Fruit fly (Drosophila melanogaster) whole organism, embryonic: ENCODE measurements around the gene Vm26Ac.

Experiments used
- Abd-B ChIP-seq: fragments of 200-800 bp; sonication (Bioruptor generic); optimal IDR thresholded peaks from 2 replicates; lab custom pipeline; 2018; ENCODE audit warnings: missing biosample characterization, mild to moderate bottlenecking, missing genetic modification characterization, moderate library complexity
- CG11398 ChIP-seq: fragments of 200-800 bp; sonication (Bioruptor generic); optimal IDR thresholded peaks from 2 replicates; lab custom pipeline; 2016; ENCODE audit warnings: missing biosample characterization, missing genetic modification characterization
- CG11560 ChIP-seq: fragments of 200-800 bp; sonication (Bioruptor generic); IDR thresholded peaks from 3 replicates; pipeline ENCODE4 v1.3.6; 2022; ENCODE audit warnings: missing biosample characterization, missing genetic modification characterization
- CG15011 ChIP-seq: fragments of 200-800 bp; sonication (Bioruptor generic); optimal IDR thresholded peaks from 3 replicates; lab custom pipeline; 2018; ENCODE audit warnings: missing biosample characterization, mild to moderate bottlenecking, missing genetic modification characterization
- CG15073 ChIP-seq: fragments of 200-800 bp; sonication (Bioruptor generic); optimal IDR thresholded peaks from 2 replicates; lab custom pipeline; 2016; ENCODE audit warnings: missing biosample characterization, missing genetic modification characterization
- CG1603 ChIP-seq: fragments of 200-800 bp; sonication (Bioruptor generic); optimal IDR thresholded peaks from 2 replicates; lab custom pipeline; 2019; ENCODE audit warnings: missing biosample characterization, mild to moderate bottlenecking, missing genetic modification characterization, moderate library complexity
- CG16813 ChIP-seq: fragments of 200-800 bp; sonication (Bioruptor generic); IDR thresholded peaks from 3 replicates; pipeline ENCODE4 v1.3.6; 2022; ENCODE audit warnings: missing biosample characterization, missing genetic modification characterization; ENCODE audit not compliant: partially characterized antibody
- CG2678 ChIP-seq: fragments of 200-800 bp; sonication (Bioruptor generic); optimal IDR thresholded peaks from 3 replicates; lab custom pipeline; 2019; ENCODE audit warnings: missing biosample characterization, mild to moderate bottlenecking, missing genetic modification characterization, moderate library complexity
- CG2889 ChIP-seq: fragments of 200-800 bp; sonication (Bioruptor generic); IDR thresholded peaks from 3 replicates; pipeline ENCODE4 v1.3.6; 2022; ENCODE audit warnings: missing biosample characterization, missing genetic modification characterization
- CG32767 ChIP-seq: fragments of 200-800 bp; sonication (Bioruptor generic); IDR thresholded peaks from 2 replicates; pipeline ENCODE4 v1.3.6; 2022; ENCODE audit warnings: missing biosample characterization, missing genetic modification characterization
- CG3995 ChIP-seq: fragments of 200-800 bp; sonication (Bioruptor generic); optimal IDR thresholded peaks from 3 replicates; lab custom pipeline; 2016; ENCODE audit warnings: missing biosample characterization, missing genetic modification characterization
- CG4282 ChIP-seq: fragments of 200-800 bp; sonication (Bioruptor generic); optimal IDR thresholded peaks from 2 replicates; lab custom pipeline; 2016; ENCODE audit warnings: missing biosample characterization, missing genetic modification characterization
- CG4360 ChIP-seq: fragments of 200-800 bp; sonication (Bioruptor generic); IDR thresholded peaks from 2 replicates; pipeline ENCODE4 v1.3.6; 2022; ENCODE audit warnings: missing biosample characterization, missing genetic modification characterization
- CG43689 ChIP-seq: fragments of 200-800 bp; sonication (Bioruptor generic); IDR thresholded peaks from 2 replicates; pipeline ENCODE4 v1.3.6; 2022; ENCODE audit warnings: missing biosample characterization, missing genetic modification characterization
- CG4854 ChIP-seq: fragments of 200-800 bp; sonication (Bioruptor generic); optimal IDR thresholded peaks from 2 replicates; lab custom pipeline; 2016; ENCODE audit warnings: missing biosample characterization, missing genetic modification characterization, inconsistent platforms
- CG7786 ChIP-seq: fragments of 200-800 bp; sonication (Bioruptor generic); optimal IDR thresholded peaks from 2 replicates; lab custom pipeline; 2016; ENCODE audit warnings: missing biosample characterization, missing genetic modification characterization
- CG8290 ChIP-seq, 3 experiments: fragments of 200-800 bp; sonication (Bioruptor generic); optimal IDR thresholded peaks; 2 replicates each; lab custom pipeline; 2016 to 2019; ENCODE audit warnings: missing biosample characterization in 3 of 3, missing genetic modification characterization in 3 of 3, mild to moderate bottlenecking in 2 of 3, moderate library complexity in 1 of 3
- CG8478 ChIP-seq: fragments of >200 bp; optimal IDR thresholded peaks from 2 replicates; lab custom pipeline; 2018
- Camta ChIP-seq: fragments of 200-800 bp; sonication (Bioruptor generic); optimal IDR thresholded peaks from 2 replicates; lab custom pipeline; 2016; ENCODE audit warnings: missing biosample characterization, missing genetic modification characterization
- D ChIP-seq, 2 experiments: fragments of 200-800 bp in 1 of 2; fragments of >200 bp in 1 of 2; sonication (Bioruptor generic) in 1 of 2; optimal IDR thresholded peaks; 2 replicates in 1 of 2; 3 replicates in 1 of 2; lab custom pipeline; 2017; ENCODE audit warnings: mild to moderate bottlenecking in 1 of 2, missing biosample characterization in 1 of 2, missing genetic modification characterization in 1 of 2, missing genetic modification reagents in 1 of 2
- Dp ChIP-seq: fragments of 200-800 bp; sonication (Bioruptor generic); optimal IDR thresholded peaks from 2 replicates; lab custom pipeline; 2018; ENCODE audit warnings: missing biosample characterization, mild to moderate bottlenecking, missing genetic modification characterization, moderate library complexity
- H15 ChIP-seq: fragments of 200-800 bp; sonication (Bioruptor generic); IDR thresholded peaks from 3 replicates; pipeline ENCODE4 v1.3.6; 2022; ENCODE audit warnings: missing biosample characterization, missing genetic modification characterization
- H2.0 ChIP-seq: fragments of 200-800 bp; sonication (Bioruptor generic); IDR thresholded peaks from 2 replicates; pipeline ENCODE4 v1.3.6; 2022; ENCODE audit warnings: missing biosample characterization, missing genetic modification characterization
- HLH54F ChIP-seq: fragments of 200-800 bp; sonication (Bioruptor generic); optimal IDR thresholded peaks from 3 replicates; lab custom pipeline; 2016; ENCODE audit warnings: missing biosample characterization, missing genetic modification characterization
- HmgD ChIP-seq: fragments of 200-800 bp; sonication (Bioruptor generic); optimal IDR thresholded peaks from 3 replicates; lab custom pipeline; 2016; ENCODE audit warnings: missing biosample characterization, missing genetic modification characterization
- Hmr ChIP-seq: fragments of 200-800 bp; sonication (Bioruptor generic); optimal IDR thresholded peaks from 3 replicates; lab custom pipeline; 2017; ENCODE audit warnings: mild to moderate bottlenecking, missing biosample characterization, missing genetic modification reagents, missing genetic modification characterization
- Hr39 ChIP-seq: fragments of >200 bp; optimal IDR thresholded peaks from 2 replicates; lab custom pipeline; 2017
- Meics ChIP-seq: fragments of 200-800 bp; sonication (Bioruptor generic); optimal IDR thresholded peaks from 2 replicates; lab custom pipeline; 2017; ENCODE audit warnings: missing biosample characterization, mild to moderate bottlenecking, missing genetic modification characterization
- NFAT ChIP-seq: fragments of 200-800 bp; sonication (Bioruptor generic); IDR thresholded peaks from 2 replicates; pipeline ENCODE4 v1.3.6; 2022; ENCODE audit warnings: missing biosample characterization, missing genetic modification characterization
- Opbp ChIP-seq: fragments of 200-800 bp; sonication (Bioruptor generic); IDR thresholded peaks from 3 replicates; pipeline ENCODE4 v1.3.6; 2022; ENCODE audit warnings: missing biosample characterization, missing genetic modification characterization; ENCODE audit not compliant: partially characterized antibody
- Sin3A ChIP-seq: fragments of >200 bp; optimal IDR thresholded peaks from 2 replicates; lab custom pipeline; 2018
- ato ChIP-seq: fragments of 200-800 bp; sonication (Bioruptor generic); IDR thresholded peaks from 2 replicates; pipeline ENCODE4 v1.3.6; 2022; ENCODE audit warnings: missing biosample characterization, missing genetic modification characterization; ENCODE audit not compliant: partially characterized antibody
- bab2 ChIP-seq: fragments of 200-800 bp; sonication (Bioruptor generic); optimal IDR thresholded peaks from 2 replicates; lab custom pipeline; 2016; ENCODE audit warnings: missing biosample characterization, missing genetic modification characterization
- cato ChIP-seq: fragments of 200-800 bp; sonication (Bioruptor generic); optimal IDR thresholded peaks from 2 replicates; lab custom pipeline; 2016; ENCODE audit warnings: missing biosample characterization, missing genetic modification characterization, borderline replicate concordance
- chm ChIP-seq: fragments of 200-800 bp; sonication (Bioruptor generic); IDR thresholded peaks from 2 replicates; pipeline ENCODE4 v1.3.6; 2022; ENCODE audit warnings: missing biosample characterization, missing genetic modification characterization
- corto ChIP-seq: fragments of 200-800 bp; sonication (Bioruptor generic); optimal IDR thresholded peaks from 2 replicates; lab custom pipeline; 2016; ENCODE audit warnings: missing biosample characterization, mild to moderate bottlenecking, missing genetic modification characterization, moderate library complexity
- esg ChIP-seq: fragments of 200-800 bp; sonication (Bioruptor generic); conservative IDR thresholded peaks from 2 replicates; pipeline ENCODE4 v1.3.6; 2022; ENCODE audit warnings: missing biosample characterization, missing genetic modification characterization
- ewg ChIP-seq: fragments of 200-800 bp; sonication (Bioruptor generic); optimal IDR thresholded peaks from 3 replicates; lab custom pipeline; 2017; ENCODE audit warnings: mild to moderate bottlenecking, missing biosample characterization, missing genetic modification reagents, missing genetic modification characterization
- gce ChIP-seq: fragments of 200-800 bp; sonication (Bioruptor generic); IDR thresholded peaks from 3 replicates; pipeline ENCODE4 v1.3.6; 2022; ENCODE audit warnings: missing biosample characterization, missing genetic modification characterization
- grn ChIP-seq: fragments of 200-800 bp; sonication (Bioruptor generic); optimal IDR thresholded peaks from 3 replicates; lab custom pipeline; 2017; ENCODE audit warnings: missing biosample characterization, missing genetic modification characterization
- kay ChIP-seq: fragments of 200-800 bp; sonication (Bioruptor generic); optimal IDR thresholded peaks from 2 replicates; lab custom pipeline; 2016; ENCODE audit warnings: missing biosample characterization, missing genetic modification characterization
- klu ChIP-seq: fragments of 200-800 bp; sonication (Bioruptor generic); IDR thresholded peaks from 2 replicates; pipeline ENCODE4 v1.3.6; 2022; ENCODE audit warnings: missing biosample characterization, missing genetic modification characterization
- pum ChIP-seq: fragments of 200-800 bp; sonication (Bioruptor generic); optimal IDR thresholded peaks from 2 replicates; lab custom pipeline; 2016; ENCODE audit warnings: missing biosample characterization, missing genetic modification characterization
- ro ChIP-seq: fragments of 200-800 bp; sonication (Bioruptor generic); IDR thresholded peaks from 2 replicates; pipeline ENCODE4 v1.3.6; 2022; ENCODE audit warnings: missing biosample characterization, missing genetic modification characterization
- seq ChIP-seq: fragments of 200-800 bp; sonication (Bioruptor generic); IDR thresholded peaks from 2 replicates; pipeline ENCODE4 v1.3.6; 2022; ENCODE audit warnings: missing biosample characterization, missing genetic modification characterization
- slbo ChIP-seq: fragments of 200-800 bp; sonication (Bioruptor generic); IDR thresholded peaks from 2 replicates; pipeline ENCODE4 v1.3.6; 2022; ENCODE audit warnings: missing biosample characterization, missing genetic modification characterization
- usp ChIP-seq: fragments of >200 bp; optimal IDR thresholded peaks from 2 replicates; lab custom pipeline; 2017; ENCODE audit warnings: missing biosample characterization, missing genetic modification characterization
- wek ChIP-seq: fragments of 200-800 bp; sonication (Bioruptor generic); optimal IDR thresholded peaks from 3 replicates; lab custom pipeline; 2018; ENCODE audit warnings: missing biosample characterization, mild to moderate bottlenecking, missing genetic modification characterization, moderate library complexity
- zfh1 ChIP-seq: fragments of 200-800 bp; sonication (Bioruptor generic); IDR thresholded peaks from 3 replicates; pipeline ENCODE4 v1.3.6; 2022; ENCODE audit warnings: missing biosample characterization, missing genetic modification characterization

Vm26Ac gene

dm6 chr2L:5943229-5944078 lies 15.0 kb downstream of the Vm26Ac start, which contains the start of the genes Sfp26Ad and Gpdh1 (continued):
- TF ChIP-seq esg (peak; percentile 28; the same call in 1 of the 2 replicates), CG15011 (GFP tag; lab: Kevin White, UChicago) (peak; percentile 12), CG32767 (GFP tag; lab: Robert Waterston, UW) (peak; percentile 61; the same call in 1 of the 2 replicates), D (optimal IDR thresholded peaks at IDR 0.05; lab: Kevin White, UChicago) (no peak), D (GFP tag; optimal IDR thresholded peaks at IDR 0.05; lab: Kevin White, UChicago) (peak; percentile 47), HLH54F (GFP tag; lab: Kevin White, UChicago) (peak; percentile 84), CG4360 (GFP tag; lab: Robert Waterston, UW) (peak; percentile 73), bab2 (GFP tag; lab: Kevin White, UChicago) (peak; percentile 72), CG1603 (tag; lab: Kevin White, UChicago) (peak; percentile 82), Meics (peak; percentile 74), ro (GFP tag; lab: Robert Waterston, UW) (no peak), cato (GFP tag; lab: Kevin White, UChicago) (peak; percentile 10), pum (peak; percentile 72), CG7786 (GFP tag; lab: Kevin White, UChicago) (peak; percentile 77), CG8290 (GFP tag; optimal IDR thresholded peaks at IDR 0.05; lab: Kevin White, UChicago) (peak; percentile 68), CG8290 (tag; optimal IDR thresholded peaks at IDR 0.05; lab: Kevin White, UChicago) (peak in 1 of 2 experiments; percentile 92), ewg (GFP tag; lab: Kevin White, UChicago) (peak; percentile 100), CG2889 (GFP tag; lab: Robert Waterston, UW) (0 out of 3 replicates have a peak, but pooled peaks have one; percentile 13), H15 (GFP tag; lab: Robert Waterston, UW) (peak; percentile 58; the same call in 2 of the 3 replicates), Opbp (GFP tag; lab: Robert Waterston, UW) (peak; percentile 54; the same call in 2 of the 3 replicates), CG43689 (no peak), CG11398 (GFP tag; lab: Kevin White, UChicago) (peak; percentile 12), Dp (GFP tag; lab: Kevin White, UChicago) (peak; percentile 99), CG2678 (peak; percentile 72), Abd-B (GFP tag; lab: Kevin White, UChicago) (peak; percentile 33), gce (GFP tag; lab: Robert Waterston, UW) (no peak; the same call in 2 of the 3 replicates), ato (GFP tag; lab: Robert Waterston, UW) (peak; percentile 15; the same call in 1 of the 2 replicates), wek (peak; percentile 99), Sin3A (peak; percentile 58), CG3995 (GFP tag; lab: Kevin White, UChicago) (peak; percentile 50), CG4282 (GFP tag; lab: Kevin White, UChicago) (peak; percentile 62), corto (peak; percentile 75), CG8478 (lab: Kevin White, UChicago) (no peak), Hmr (GFP tag; lab: Kevin White, UChicago) (peak; percentile 82), kay (GFP tag; lab: Kevin White, UChicago) (peak; percentile 76), seq (peak; percentile 58; the same call in 1 of the 2 replicates), Camta (GFP tag; lab: Kevin White, UChicago) (peak; percentile 73), CG11560 (tag; lab: Robert Waterston, UW) (no peak), CG16813 (GFP tag; lab: Robert Waterston, UW) (0 out of 3 replicates have a peak, but pooled peaks have one; percentile 36), CG4854 (GFP tag; lab: Kevin White, UChicago) (peak; percentile 64), NFAT (GFP tag; lab: Robert Waterston, UW) (peak; percentile 89), zfh1 (GFP tag; lab: Robert Waterston, UW) (peak; percentile 75; the same call in 2 of the 3 replicates), CG15073 (no peak), chm (GFP tag; lab: Robert Waterston, UW) (peak; percentile 73), grn (peak; percentile 43), usp (GFP tag; lab: Kevin White, UChicago) (no peak), slbo (GFP tag; lab: Robert Waterston, UW) (peak; percentile 90), HmgD (GFP tag; lab: Kevin White, UChicago) (peak; percentile 44), klu (GFP tag; lab: Robert Waterston, UW) (peak; percentile 46; the same call in 1 of the 2 replicates), H2.0 (peak; percentile 57), Hr39 (lab: Kevin White, UChicago) (no peak)
